Fruit fly (Drosophila melanogaster): Measurements from ENCODE around the gene Hmgcr.

Gene Hmgcr

dm6 chr3R:23723381-23724034, 9.6 kb upstream of the Hmgcr start (continued):
- TF ChIP-seq croc (GFP tag; conservative IDR thresholded peaks at IDR 0.05), result no peak; the same call in 2 of the 3 replicates
- TF ChIP-seq Poxn (GFP tag; IDR thresholded peaks at IDR 0.05), result no peak
- peak; percentile 37; the same call in 1 of the 3 replicates for TF ChIP-seq so (GFP tag; IDR thresholded peaks at IDR 0.05)
- TF ChIP-seq kah (GFP tag; optimal IDR thresholded peaks at IDR 0.05), result peak; percentile 31
- no peak for TF ChIP-seq CG4820 (GFP tag; optimal IDR thresholded peaks at IDR 0.05)
- TF ChIP-seq Taf1 (GFP tag; IDR thresholded peaks at IDR 0.05), result peak; percentile 15; the same call in 1 of the 2 replicates
- peak; percentile 75 for TF ChIP-seq CG3407 (GFP tag; optimal IDR thresholded peaks at IDR 0.05)
- TF ChIP-seq CG16815 (GFP tag; optimal IDR thresholded peaks at IDR 0.05), result no peak
- TF ChIP-seq stc (GFP tag; IDR thresholded peaks at IDR 0.05), result peak; percentile 73
- TF ChIP-seq Trl (optimal IDR thresholded peaks at IDR 0.05), result peak; percentile 68 to 89
- peak; percentile 83 for TF ChIP-seq Trl (GFP tag; optimal IDR thresholded peaks at IDR 0.05)
- no peak for TF ChIP-seq hb (GFP tag; IDR thresholded peaks at IDR 0.05; ENCODE audit: partially characterized antibody)
- peak in 1 of 2 experiments; percentile 85 for TF ChIP-seq eve (GFP tag; optimal IDR thresholded peaks at IDR 0.05)
- peak; percentile 39 for TF ChIP-seq lbe (GFP tag; optimal IDR thresholded peaks at IDR 0.05)
- TF ChIP-seq CG16813 (GFP tag; IDR thresholded peaks at IDR 0.05; ENCODE audit: partially characterized antibody), result no peak
- TF ChIP-seq CG3726 (GFP tag; IDR thresholded peaks at IDR 0.05), result peak; percentile 79; the same call in 2 of the 3 replicates
- TF ChIP-seq grau (tag; optimal IDR thresholded peaks at IDR 0.05), result no peak
- peak; percentile 22 for TF ChIP-seq Myb (GFP tag; optimal IDR thresholded peaks at IDR 0.05)
- no peak for TF ChIP-seq pan (optimal IDR thresholded peaks at IDR 0.05)
- peak in 1 of 2 experiments; percentile 79 for TF ChIP-seq pan (GFP tag; optimal IDR thresholded peaks at IDR 0.05 in 1 of 2, IDR thresholded peaks at IDR 0.05 in 1 of 2)
- TF ChIP-seq lmd (GFP tag; IDR thresholded peaks at IDR 0.05), result peak; percentile 30; the same call in 1 of the 2 replicates
- peak; percentile 59; the same call in 1 of the 2 replicates for TF ChIP-seq gsb (GFP tag; IDR thresholded peaks at IDR 0.05)
- no peak for TF ChIP-seq CG12155 (GFP tag; optimal IDR thresholded peaks at IDR 0.05)
- TF ChIP-seq grn (GFP tag; optimal IDR thresholded peaks at IDR 0.05), result peak; percentile 71
- peak in 1 of 2 experiments; percentile 32 for TF ChIP-seq insv (GFP tag; optimal IDR thresholded peaks at IDR 0.05)
- TF ChIP-seq sob (GFP tag; IDR thresholded peaks at IDR 0.05), result no peak
- TF ChIP-seq bowl (GFP tag; IDR thresholded peaks at IDR 0.05), result peak; percentile 49; the same call in 1 of the 2 replicates
- TF ChIP-seq CG18764 (GFP tag; optimal IDR thresholded peaks at IDR 0.05), result no peak
- TF ChIP-seq D19B (GFP tag; optimal IDR thresholded peaks at IDR 0.05), result no peak
- TF ChIP-seq Adf1 (GFP tag; IDR thresholded peaks at IDR 0.05), result no peak
- TF ChIP-seq CG7745 (tag; optimal IDR thresholded peaks at IDR 0.05), result no peak
- TF ChIP-seq CG8359 (GFP tag; optimal IDR thresholded peaks at IDR 0.05; ENCODE audit: borderline replicate concordance), result peak; percentile 52
- TF ChIP-seq Bteb2 (GFP tag; optimal IDR thresholded peaks at IDR 0.05), result no peak
- TF ChIP-seq ci (GFP tag; IDR thresholded peaks at IDR 0.05), result peak; percentile 81
- no peak for TF ChIP-seq sens-2 (GFP tag; IDR thresholded peaks at IDR 0.05)
- TF ChIP-seq NfI (GFP tag; optimal IDR thresholded peaks at IDR 0.05), result no peak
- no peak for TF ChIP-seq CG12391 (tag; optimal IDR thresholded peaks at IDR 0.05)
- no peak for TF ChIP-seq CG11093 (GFP tag; IDR thresholded peaks at IDR 0.05)
- TF ChIP-seq CG8388 (GFP tag; optimal IDR thresholded peaks at IDR 0.05), result no peak
- TF ChIP-seq Bdp1 (GFP tag; optimal IDR thresholded peaks at IDR 0.05), result peak; percentile 20
- TF ChIP-seq wor (GFP tag; IDR thresholded peaks at IDR 0.05), result no peak
- no peak for TF ChIP-seq Fer3 (tag; optimal IDR thresholded peaks at IDR 0.05)
- peak; percentile 45 for TF ChIP-seq CG12236 (GFP tag; optimal IDR thresholded peaks at IDR 0.05)
- no peak for TF ChIP-seq Doc3 (GFP tag; IDR thresholded peaks at IDR 0.05; ENCODE audit: partially characterized antibody)
- peak; percentile 77 for TF ChIP-seq zfh1 (GFP tag; IDR thresholded peaks at IDR 0.05)
- TF ChIP-seq Hsf (GFP tag; optimal IDR thresholded peaks at IDR 0.05), result no peak
- TF ChIP-seq CHES-1-like (GFP tag; optimal IDR thresholded peaks at IDR 0.05), result peak; percentile 6
- no peak for TF ChIP-seq CG3281 (GFP tag; optimal IDR thresholded peaks at IDR 0.05)
- TF ChIP-seq CG11723 (GFP tag; optimal IDR thresholded peaks at IDR 0.05), result peak; percentile 51
- no peak for TF ChIP-seq jing (GFP tag; optimal IDR thresholded peaks at IDR 0.05)
- peak; percentile 54 for TF ChIP-seq gsb-n (tag; optimal IDR thresholded peaks at IDR 0.05)
